Fruit fly (Drosophila melanogaster) whole organism, pupa: Measurements from ENCODE around the gene ru.

Experiments
- CG12605 ChIP-seq: fragments of 200-800 bp; sonication (Bioruptor generic); IDR thresholded peaks from 2 replicates; pipeline ENCODE4 v1.3.6; 2022; ENCODE audit warnings: missing biosample characterization, missing genetic modification characterization
- CG13204 ChIP-seq: fragments of 200-800 bp; sonication (Bioruptor generic); optimal IDR thresholded peaks from 2 replicates; lab custom pipeline; 2018; ENCODE audit warnings: missing biosample characterization, mild to moderate bottlenecking, missing genetic modification characterization, moderate library complexity
- CG14655 ChIP-seq: fragments of 200-800 bp; sonication (Bioruptor generic); optimal IDR thresholded peaks from 3 replicates; lab custom pipeline; 2017; ENCODE audit warnings: mild to moderate bottlenecking, missing biosample characterization, missing genetic modification reagents, missing genetic modification characterization
- CG15710 ChIP-seq: fragments of 200-800 bp; sonication (Bioruptor generic); optimal IDR thresholded peaks from 2 replicates; lab custom pipeline; 2018; ENCODE audit warnings: missing biosample characterization, mild to moderate bottlenecking, missing genetic modification characterization, moderate library complexity
- CG17806 ChIP-seq: fragments of 200-800 bp; sonication (Bioruptor generic); optimal IDR thresholded peaks from 2 replicates; lab custom pipeline; 2018; ENCODE audit warnings: missing biosample characterization, mild to moderate bottlenecking, missing genetic modification characterization, moderate library complexity
- CG8159 ChIP-seq: fragments of 200-800 bp; sonication (Bioruptor generic); optimal IDR thresholded peaks from 3 replicates; lab custom pipeline; 2018; ENCODE audit warnings: missing biosample characterization, mild to moderate bottlenecking, missing genetic modification characterization, moderate library complexity
- CG8301 ChIP-seq: fragments of 200-800 bp; sonication (Bioruptor generic); optimal IDR thresholded peaks from 2 replicates; lab custom pipeline; 2018; ENCODE audit warnings: missing biosample characterization, mild to moderate bottlenecking, missing genetic modification characterization
- CG9948 ChIP-seq: fragments of 200-800 bp; sonication (Bioruptor generic); optimal IDR thresholded peaks from 2 replicates; lab custom pipeline; 2018; ENCODE audit warnings: missing biosample characterization, mild to moderate bottlenecking, missing genetic modification characterization, moderate library complexity
- Ets98B ChIP-seq: fragments of 200-800 bp; sonication (Bioruptor generic); IDR thresholded peaks from 2 replicates; pipeline ENCODE4 v1.3.6; 2022; ENCODE audit warnings: missing biosample characterization, missing genetic modification characterization
- Pif1B ChIP-seq: fragments of 200-800 bp; sonication (Bioruptor generic); optimal IDR thresholded peaks from 3 replicates; lab custom pipeline; 2016; ENCODE audit warnings: missing biosample characterization, missing genetic modification characterization
- Snoo ChIP-seq: fragments of 200-800 bp; sonication (Bioruptor generic); optimal IDR thresholded peaks from 3 replicates; lab custom pipeline; 2017; ENCODE audit warnings: missing biosample characterization, mild to moderate bottlenecking, missing genetic modification characterization, inconsistent platforms

DNA sequence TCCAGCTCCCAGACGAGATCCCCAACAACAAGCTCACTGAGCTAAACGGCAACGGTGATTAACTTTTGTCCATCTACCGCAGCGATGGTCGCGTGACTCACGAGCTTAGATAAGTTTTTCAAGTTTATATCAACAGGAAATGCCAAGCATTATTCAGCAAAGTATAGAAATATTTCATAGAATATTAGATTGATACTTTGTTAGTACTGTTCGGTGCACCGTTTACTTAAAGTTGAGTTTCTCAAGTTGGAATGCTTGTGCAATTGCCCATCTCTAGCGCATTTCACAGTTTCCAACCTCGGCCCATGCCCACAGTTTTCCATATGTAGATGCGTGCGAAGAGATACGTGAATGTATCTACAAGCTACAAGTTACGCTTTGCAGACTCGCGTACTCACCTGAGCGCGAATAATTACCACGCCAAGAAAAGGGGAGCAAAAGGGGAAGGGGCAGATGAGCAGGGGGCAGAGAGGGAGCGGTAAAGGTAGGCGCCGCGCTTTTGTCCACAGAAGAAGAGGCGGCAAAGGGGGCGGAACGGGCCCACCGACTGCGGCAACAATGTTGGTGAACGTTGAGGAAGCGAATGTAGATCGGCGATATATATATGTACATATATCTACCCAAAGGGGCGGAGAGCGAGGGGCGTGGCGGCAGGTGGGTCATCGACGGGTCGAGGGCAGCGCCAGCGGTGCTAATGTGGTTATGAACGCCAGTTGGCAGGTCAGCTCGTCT is 5.8 kb downstream of the ru start:
- TF ChIP-seq CG8301 (tag; lab: Kevin White, UChicago) (peak; percentile 72), CG12605 (GFP tag; lab: Robert Waterston, UW) (peak; percentile 46; the same call in 1 of the 2 replicates), Ets98B (GFP tag; lab: Robert Waterston, UW) (peak; percentile 85), CG14655 (peak; percentile 82), CG17806 (tag; lab: Kevin White, UChicago) (peak; percentile 70), CG8159 (tag; lab: Kevin White, UChicago) (peak; percentile 69), Snoo (tag; lab: Kevin White, UChicago) (no peak), CG13204 (GFP tag; lab: Kevin White, UChicago) (peak; percentile 29), Pif1B (GFP tag; lab: Kevin White, UChicago) (peak; percentile 61), CG15710 (tag; lab: Kevin White, UChicago) (peak; percentile 57), CG9948 (tag; lab: Kevin White, UChicago) (peak; percentile 42)
